Worm (Caenorhabditis elegans): ENCODE results near the gene col-122.

The col-122 gene

ce11 chrIV:9563079-9563478, at the start of gene col-122:
Gene col-122 (plus strand): TSS chrIV:9563379.
- TF ChIP-seq ceh-22 (tag; optimal IDR thresholded peaks at IDR 0.05) (no peak), hlh-6 (tag; optimal IDR thresholded peaks at IDR 0.05) (no peak), eyg-1 (tag; optimal IDR thresholded peaks at IDR 0.05) (no peak), ceh-34 (tag; optimal IDR thresholded peaks at IDR 0.05) (no peak), ceh-6 (GFP tag; optimal IDR thresholded peaks at IDR 0.05) (no peak), lim-6 (tag; optimal IDR thresholded peaks at IDR 0.05) (no peak), ceh-24 (tag; optimal IDR thresholded peaks at IDR 0.05) (no peak), che-1 (tag; optimal IDR thresholded peaks at IDR 0.05) (no peak), rnt-1 (tag; optimal IDR thresholded peaks at IDR 0.05) (no peak), fax-1 (tag; optimal IDR thresholded peaks at IDR 0.05) (no peak), sdc-2 (tag; optimal IDR thresholded peaks at IDR 0.05) (no peak), K02D7.2 (tag; optimal IDR thresholded peaks at IDR 0.05) (no peak), elt-4 (tag; optimal IDR thresholded peaks at IDR 0.05) (no peak), ceh-18 (tag; optimal IDR thresholded peaks at IDR 0.05) (no peak), hlh-13 (GFP tag; optimal IDR thresholded peaks at IDR 0.05) (no peak), zip-5 (tag; optimal IDR thresholded peaks at IDR 0.05) (no peak), pha-2 (tag; optimal IDR thresholded peaks at IDR 0.05) (no peak)

ce11 chrIV:9514132-9514531, 49.0 kb upstream of the col-122 start:
- no peak for TF ChIP-seq hlh-13 (GFP tag; optimal IDR thresholded peaks at IDR 0.05)
- no peak for TF ChIP-seq nfya-1 (tag; optimal IDR thresholded peaks at IDR 0.05)
- no peak for TF ChIP-seq dve-1 (tag; optimal IDR thresholded peaks at IDR 0.05)
- TF ChIP-seq K09A11.1 (tag; optimal IDR thresholded peaks at IDR 0.05; ENCODE audit: insufficient read depth), result no peak
- TF ChIP-seq unc-42 (tag; optimal IDR thresholded peaks at IDR 0.05), result no peak
- no peak for TF ChIP-seq madf-2 (tag; optimal IDR thresholded peaks at IDR 0.05)
- no peak for TF ChIP-seq dmd-4 (tag; optimal IDR thresholded peaks at IDR 0.05; ENCODE audit: borderline replicate concordance)
- TF ChIP-seq C38D4.7 (GFP tag; optimal IDR thresholded peaks at IDR 0.05), result no peak
- no peak for TF ChIP-seq zip-5 (tag; optimal IDR thresholded peaks at IDR 0.05)
- no peak for TF ChIP-seq ceh-45 (GFP tag; IDR thresholded peaks at IDR 0.05)
- no peak for TF ChIP-seq pha-4 (tag; optimal IDR thresholded peaks at IDR 0.05)
- TF ChIP-seq ceh-6 (GFP tag; optimal IDR thresholded peaks at IDR 0.05), result no peak
- TF ChIP-seq unc-3 (GFP tag; conservative IDR thresholded peaks at IDR 0.05), result no peak
- TF ChIP-seq unc-3 (tag; optimal IDR thresholded peaks at IDR 0.05), result no peak
- TF ChIP-seq pag-3 (tag; optimal IDR thresholded peaks at IDR 0.05; ENCODE audit: borderline replicate concordance), result no peak
- no peak for TF ChIP-seq lin-11 (tag; optimal IDR thresholded peaks at IDR 0.05)
- no peak for TF ChIP-seq Y22D7AL.16 (tag; optimal IDR thresholded peaks at IDR 0.05)
- no peak for TF ChIP-seq mec-3 (tag; optimal IDR thresholded peaks at IDR 0.05; ENCODE audit: borderline replicate concordance)
- TF ChIP-seq ref-2 (tag; optimal IDR thresholded peaks at IDR 0.05), result no peak

ce11 chrIV:9516831-9517230, 46.3 kb upstream of the col-122 start, which contains the start of gene C33A12.19:
Gene C33A12.19 (plus strand): TSS chrIV:9516999.
- TF ChIP-seq elt-2 (tag; optimal IDR thresholded peaks at IDR 0.05) (no peak), K09A11.1 (tag; optimal IDR thresholded peaks at IDR 0.05; ENCODE audit: insufficient read depth) (no peak), eyg-1 (tag; optimal IDR thresholded peaks at IDR 0.05) (no peak), hlh-30 (tag; optimal IDR thresholded peaks at IDR 0.05; ENCODE audit: insufficient read depth) (no peak), syd-9 (tag; optimal IDR thresholded peaks at IDR 0.05) (no peak), ceh-48 (tag; optimal IDR thresholded peaks at IDR 0.05) (no peak), pha-4 (tag; optimal IDR thresholded peaks at IDR 0.05) (no peak), ceh-45 (GFP tag; IDR thresholded peaks at IDR 0.05) (no peak), npax-4 (tag; optimal IDR thresholded peaks at IDR 0.05) (no peak), ets-4 (tag; optimal IDR thresholded peaks at IDR 0.05) (no peak), pqm-1 (tag; optimal IDR thresholded peaks at IDR 0.05) (no peak), ahr-1 (tag; optimal IDR thresholded peaks at IDR 0.05) (no peak), sox-4 (tag; optimal IDR thresholded peaks at IDR 0.05) (no peak)

Measured in whole organism, late embryonic.